Fruit fly (Drosophila melanogaster): ENCODE measurements around the gene CG12395.
A peak's percentile ranks its signal among the peaks of the same experiment; 100 is the strongest.

CG12395 gene

dm6 chrX:16085865-16086592 is 23.3 kb upstream of the CG12395 start (continued):
- TF ChIP-seq sob (GFP tag; IDR thresholded peaks at IDR 0.05) (0 out of 2 replicates have a peak, but pooled peaks have one; percentile 6), Ada2b (GFP tag; IDR thresholded peaks at IDR 0.05) (peak; percentile 39; the same call in 1 of the 2 replicates), CG18262 (tag; optimal IDR thresholded peaks at IDR 0.05) (peak; percentile 44), ind (GFP tag; optimal IDR thresholded peaks at IDR 0.05) (peak; percentile 13), Myb (GFP tag; optimal IDR thresholded peaks at IDR 0.05) (no peak), CG16863 (GFP tag; optimal IDR thresholded peaks at IDR 0.05) (peak; percentile 10), CG17385 (GFP tag; optimal IDR thresholded peaks at IDR 0.05) (peak; percentile 28), CG4404 (GFP tag; IDR thresholded peaks at IDR 0.05) (0 out of 2 replicates have a peak, but pooled peaks have one; percentile 14), zf30C (GFP tag; optimal IDR thresholded peaks at IDR 0.05) (peak; percentile 38), CG2120 (GFP tag; optimal IDR thresholded peaks at IDR 0.05) (peak; percentile 27), CG34376 (GFP tag; optimal IDR thresholded peaks at IDR 0.05) (peak; percentile 10), Pdp1 (GFP tag; optimal IDR thresholded peaks at IDR 0.05) (peak in 1 of 2 experiments; percentile 4), CG14710 (tag; optimal IDR thresholded peaks at IDR 0.05) (peak; percentile 8), Hsf (GFP tag; optimal IDR thresholded peaks at IDR 0.05) (peak; percentile 19), CG7556 (GFP tag; optimal IDR thresholded peaks at IDR 0.05) (peak; percentile 62), shn (GFP tag; optimal IDR thresholded peaks at IDR 0.05) (peak; percentile 7), fd3F (GFP tag; optimal IDR thresholded peaks at IDR 0.05) (no peak), sens (GFP tag) (peak; percentile 82), Hmx (GFP tag; optimal IDR thresholded peaks at IDR 0.05) (no peak), Sox100B (GFP tag; optimal IDR thresholded peaks at IDR 0.05) (peak; percentile 23), Hand (GFP tag; optimal IDR thresholded peaks at IDR 0.05) (peak; percentile 23), CG10209 (GFP tag; optimal IDR thresholded peaks at IDR 0.05) (peak; percentile 6), dmrt11E (tag; optimal IDR thresholded peaks at IDR 0.05) (peak; percentile 12), CG18619 (GFP tag; optimal IDR thresholded peaks at IDR 0.05) (peak; percentile 31), grau (tag; optimal IDR thresholded peaks at IDR 0.05) (peak; percentile 44), Fer1 (GFP tag; optimal IDR thresholded peaks at IDR 0.05) (peak; percentile 56), Med (GFP tag) (peak; percentile 75), CG3281 (GFP tag; optimal IDR thresholded peaks at IDR 0.05) (peak; percentile 29), CG32532 (GFP tag; IDR thresholded peaks at IDR 0.05) (peak; percentile 50; the same call in 1 of the 2 replicates), Deaf1 (tag; optimal IDR thresholded peaks at IDR 0.05) (peak; percentile 90), tll (GFP tag; optimal IDR thresholded peaks at IDR 0.05) (no peak), scrt (GFP tag; optimal IDR thresholded peaks at IDR 0.05) (no peak), CG4424 (GFP tag; optimal IDR thresholded peaks at IDR 0.05) (peak; percentile 30), CG6254 (GFP tag; optimal IDR thresholded peaks at IDR 0.05) (no peak), CG11456 (GFP tag; IDR thresholded peaks at IDR 0.05) (no peak), CG10979 (tag; optimal IDR thresholded peaks at IDR 0.05) (peak; percentile 42), CG15696 (tag; optimal IDR thresholded peaks at IDR 0.05) (no peak), CG30403 (GFP tag; optimal IDR thresholded peaks at IDR 0.05) (peak; percentile 39), Nf-YC (tag; optimal IDR thresholded peaks at IDR 0.05) (peak; percentile 6), bsh (GFP tag; optimal IDR thresholded peaks at IDR 0.05) (peak in 1 of 2 experiments; percentile 36), esg (GFP tag; conservative IDR thresholded peaks at IDR 0.05) (no peak; the same call in 1 of the 2 replicates)
